Fruit fly (Drosophila melanogaster): ENCODE results near the gene Grp170.
A peak's percentile ranks its signal among the peaks of the same experiment; 100 is the strongest.

The Grp170 gene

dm6 chrX:2318369-2318768, 43.5 kb upstream of the Grp170 start (continued):
- TF ChIP-seq CG17359 (tag; optimal IDR thresholded peaks at IDR 0.05) (peak; percentile 51), pum (GFP tag; optimal IDR thresholded peaks at IDR 0.05) (peak; percentile 78), CG8388 (GFP tag; optimal IDR thresholded peaks at IDR 0.05) (peak; percentile 45), ssp (GFP tag; IDR thresholded peaks at IDR 0.05) (peak; percentile 71), sna (GFP tag; IDR thresholded peaks at IDR 0.05; ENCODE audit: partially characterized antibody) (no peak), Drgx (GFP tag; IDR thresholded peaks at IDR 0.05) (peak; percentile 80), CG6854 (GFP tag; optimal IDR thresholded peaks at IDR 0.05) (no peak), Ssrp (tag; optimal IDR thresholded peaks at IDR 0.05) (peak; percentile 35), HLHmδ (GFP tag; optimal IDR thresholded peaks at IDR 0.05) (no peak), Dip3 (GFP tag; optimal IDR thresholded peaks at IDR 0.05) (no peak), D (optimal IDR thresholded peaks at IDR 0.05) (no peak), D (GFP tag; optimal IDR thresholded peaks at IDR 0.05) (peak; percentile 55), sens-2 (GFP tag; IDR thresholded peaks at IDR 0.05) (no peak), CG12391 (tag; optimal IDR thresholded peaks at IDR 0.05) (peak; percentile 52), hbn (GFP tag; IDR thresholded peaks at IDR 0.05; ENCODE audit: partially characterized antibody) (no peak), chn (GFP tag; optimal IDR thresholded peaks at IDR 0.05) (peak; percentile 63), rib (GFP tag; IDR thresholded peaks at IDR 0.05) (no peak), CG12219 (GFP tag; optimal IDR thresholded peaks at IDR 0.05) (peak; percentile 40), dimm (GFP tag; IDR thresholded peaks at IDR 0.05) (no peak), bigmax (GFP tag; optimal IDR thresholded peaks at IDR 0.05) (no peak), CG15011 (GFP tag; optimal IDR thresholded peaks at IDR 0.05) (no peak), CG32532 (GFP tag; IDR thresholded peaks at IDR 0.05) (peak; percentile 38; the same call in 1 of the 2 replicates), tx (GFP tag; optimal IDR thresholded peaks at IDR 0.05) (no peak), run (tag; optimal IDR thresholded peaks at IDR 0.05) (no peak), CG12659 (GFP tag; optimal IDR thresholded peaks at IDR 0.05) (peak; percentile 5), tna (GFP tag; IDR thresholded peaks at IDR 0.05; ENCODE audit: partially characterized antibody) (no peak), D19A (tag; optimal IDR thresholded peaks at IDR 0.05) (peak; percentile 34), CG12155 (GFP tag; optimal IDR thresholded peaks at IDR 0.05) (no peak), pita (GFP tag; optimal IDR thresholded peaks at IDR 0.05) (no peak), zen (tag; optimal IDR thresholded peaks at IDR 0.05) (peak; percentile 47), Doc3 (GFP tag; IDR thresholded peaks at IDR 0.05; ENCODE audit: partially characterized antibody) (no peak), mam (GFP tag; optimal IDR thresholded peaks at IDR 0.05) (peak; percentile 58), fd102C (GFP tag; optimal IDR thresholded peaks at IDR 0.05) (no peak), CG11247 (GFP tag; IDR thresholded peaks at IDR 0.05) (peak; percentile 43; the same call in 1 of the 2 replicates), H15 (GFP tag; IDR thresholded peaks at IDR 0.05) (peak; percentile 75; the same call in 1 of the 3 replicates), klu (GFP tag; IDR thresholded peaks at IDR 0.05) (no peak), org-1 (GFP tag; optimal IDR thresholded peaks at IDR 0.05) (peak; percentile 24), YL-1 (GFP tag; optimal IDR thresholded peaks at IDR 0.05) (no peak), sob (GFP tag; IDR thresholded peaks at IDR 0.05) (peak; percentile 58; the same call in 1 of the 2 replicates), grau (tag; optimal IDR thresholded peaks at IDR 0.05) (peak; percentile 39), lbe (GFP tag; optimal IDR thresholded peaks at IDR 0.05) (no peak), sim (GFP tag; IDR thresholded peaks at IDR 0.05) (peak; percentile 78), Chrac-16 (GFP tag; optimal IDR thresholded peaks at IDR 0.05) (peak; percentile 46), z (GFP tag; IDR thresholded peaks at IDR 0.05) (0 out of 3 replicates have a peak, but pooled peaks have one; percentile 23), CG3838 (GFP tag; optimal IDR thresholded peaks at IDR 0.05) (no peak), sqz (GFP tag; optimal IDR thresholded peaks at IDR 0.05) (no peak), lov (optimal IDR thresholded peaks at IDR 0.05) (no peak), lov (GFP tag; IDR thresholded peaks at IDR 0.05) (peak; percentile 83), ATbp (GFP tag; optimal IDR thresholded peaks at IDR 0.05) (peak; percentile 47), CG7271 (tag; optimal IDR thresholded peaks at IDR 0.05) (no peak), Oli (tag; optimal IDR thresholded peaks at IDR 0.05) (peak; percentile 48), usp (GFP tag; optimal IDR thresholded peaks at IDR 0.05) (no peak)

Measured in whole organism, embryonic.